Fruit fly (Drosophila melanogaster): ENCODE data around the gene CG10510.

DNA sequence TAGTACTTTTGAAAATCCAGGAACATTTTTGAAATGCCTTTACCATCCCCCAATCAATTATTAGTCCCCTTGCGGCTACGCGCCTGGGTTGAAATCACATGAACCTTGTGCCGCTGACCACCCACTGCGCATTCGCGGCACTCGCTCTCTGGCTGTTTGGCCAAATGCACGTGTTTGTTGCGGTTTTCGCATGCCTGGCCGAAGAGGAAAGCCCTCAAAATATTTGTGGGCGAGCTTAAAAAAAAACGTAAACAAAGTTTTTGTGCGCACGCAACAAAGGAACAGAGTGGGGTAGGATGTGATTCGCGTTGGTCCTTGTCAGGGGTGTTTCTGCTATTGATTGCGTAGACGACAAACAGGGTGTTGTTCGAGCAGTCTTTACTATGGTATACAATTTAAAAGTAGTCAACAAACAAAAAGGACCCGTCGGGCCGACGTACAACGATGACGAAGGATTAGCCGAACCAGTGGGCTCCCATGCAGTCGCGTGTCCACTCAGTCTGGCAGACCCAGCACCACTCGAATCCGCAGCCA is 15.4 kb downstream of the CG10510 start:
- TF ChIP-seq CG11617 (GFP tag; optimal IDR thresholded peaks at IDR 0.05) = no peak
- TF ChIP-seq CG7101 (tag; optimal IDR thresholded peaks at IDR 0.05) = no peak
- no peak for TF ChIP-seq Crg-1 (GFP tag; optimal IDR thresholded peaks at IDR 0.05)
- no peak for TF ChIP-seq CG7045 (GFP tag; optimal IDR thresholded peaks at IDR 0.05)
- TF ChIP-seq ovo (GFP tag; optimal IDR thresholded peaks at IDR 0.05) = no peak
- TF ChIP-seq CG12768 (GFP tag; optimal IDR thresholded peaks at IDR 0.05) = no peak
- no peak for TF ChIP-seq CG33017 (tag; optimal IDR thresholded peaks at IDR 0.05)
- no peak for TF ChIP-seq CG14711 (tag; optimal IDR thresholded peaks at IDR 0.05)
- no peak for TF ChIP-seq Clk (GFP tag; optimal IDR thresholded peaks at IDR 0.05)
- no peak for TF ChIP-seq bab1 (GFP tag; optimal IDR thresholded peaks at IDR 0.05)
